Worm (Caenorhabditis elegans) whole organism, L2 larva: ENCODE data around the gene F54E2.5.

Source experiments
- fos-1 ChIP-seq: fragments of 150-350 bp; optimal IDR thresholded peaks from 2 replicates; lab custom pipeline; 2014; ENCODE audit warnings: missing biosample characterization, missing genetic modification characterization
- mdl-1 ChIP-seq, 2 experiments: fragments of 150-350 bp in 1 of 2; sonication (generic microtip) in 1 of 2; optimal IDR thresholded peaks; 2 replicates each; lab custom pipeline; 2017; ENCODE audit warnings: missing biosample characterization in 2 of 2, missing genetic modification characterization in 2 of 2
- nhr-10 ChIP-seq: sonication (generic microtip); optimal IDR thresholded peaks from 2 replicates; lab custom pipeline; 2017; ENCODE audit warnings: missing biosample characterization, missing genetic modification characterization
- sem-4 ChIP-seq: fragments of 150-350 bp; optimal IDR thresholded peaks from 2 replicates; lab custom pipeline; 2014; ENCODE audit warnings: missing biosample characterization, missing genetic modification reagents, missing genetic modification characterization
- snpc-4 ChIP-seq: fragments of 150-350 bp; optimal IDR thresholded peaks from 2 replicates; lab custom pipeline; 2014; ENCODE audit warnings: missing biosample characterization, missing genetic modification characterization

ce11 chrV:2807760-2808159 is 8.1 kb downstream of the F54E2.5 start, which contains the start of gene ketn-1:
- no peak for TF ChIP-seq fos-1 (tag; lab: Kevin White, UChicago)
- TF ChIP-seq mdl-1 (tag; optimal IDR thresholded peaks at IDR 0.05; lab: Kevin White, UChicago) = no peak
- TF ChIP-seq snpc-4 (tag; lab: Kevin White, UChicago) = no peak
- no peak for TF ChIP-seq sem-4 (tag; lab: Kevin White, UChicago)
- TF ChIP-seq nhr-10 (tag; lab: Kevin White, UChicago) = no peak
